Worm (Caenorhabditis elegans) whole organism, early embryonic: ENCODE measurements around the gene sdz-32.

Source experiments
- B0310.2 ChIP-seq: sonication (generic microtip); optimal IDR thresholded peaks from 2 replicates; lab custom pipeline; 2016; ENCODE audit warnings: mild to moderate bottlenecking, missing genetic modification characterization, missing compliant biosample characterization
- F13C5.2 ChIP-seq: sonication (generic microtip); optimal IDR thresholded peaks from 2 replicates; lab custom pipeline; 2017; ENCODE audit warnings: mild to moderate bottlenecking, missing genetic modification characterization, inconsistent platforms, missing compliant biosample characterization
- aly-1 ChIP-seq: sonication (generic microtip); optimal IDR thresholded peaks from 2 replicates; lab custom pipeline; 2016; ENCODE audit warnings: missing genetic modification characterization, missing compliant biosample characterization
- ama-1 ChIP-seq: fragments of 150-350 bp; optimal IDR thresholded peaks from 2 replicates; lab custom pipeline; 2014
- ceh-13 ChIP-seq: fragments of 200-800 bp; sonication (Bioruptor generic); optimal IDR thresholded peaks from 2 replicates; lab custom pipeline; 2018; ENCODE audit warnings: mild to moderate bottlenecking, missing genetic modification characterization, missing compliant biosample characterization
- ceh-36 ChIP-seq: sonication (generic microtip); optimal IDR thresholded peaks from 2 replicates; lab custom pipeline; 2016; ENCODE audit warnings: missing genetic modification characterization, inconsistent platforms, missing compliant biosample characterization
- ets-7 ChIP-seq: sonication (generic microtip); optimal IDR thresholded peaks from 2 replicates; lab custom pipeline; 2016; ENCODE audit warnings: missing genotype, missing genetic modification characterization, missing compliant biosample characterization
- flt-1 ChIP-seq: fragments of 200-800 bp; sonication (Bioruptor generic); IDR thresholded peaks from 2 replicates; pipeline ENCODE4 v1.3.6; 2022; ENCODE audit warnings: missing genetic modification characterization, missing compliant biosample characterization
- hmbx-1 ChIP-seq: sonication (generic microtip); optimal IDR thresholded peaks from 2 replicates; lab custom pipeline; 2016; ENCODE audit warnings: mild to moderate bottlenecking, missing genetic modification characterization, missing compliant biosample characterization
- hmg-4 ChIP-seq: fragments of 200-800 bp; sonication (Bioruptor generic); optimal IDR thresholded peaks from 2 replicates; lab custom pipeline; 2018; ENCODE audit warnings: mild to moderate bottlenecking, missing genetic modification characterization, missing compliant biosample characterization
- hnd-1 ChIP-seq: sonication (generic microtip); optimal IDR thresholded peaks from 2 replicates; lab custom pipeline; 2016; ENCODE audit warnings: missing genetic modification characterization, missing compliant biosample characterization
- pes-1 ChIP-seq: fragments of 200-800 bp; sonication (Bioruptor generic); IDR thresholded peaks from 2 replicates; pipeline ENCODE4 v1.3.6; 2022; ENCODE audit warnings: missing genetic modification reagents, missing genetic modification characterization, missing compliant biosample characterization
- scrt-1 ChIP-seq: fragments of 200-800 bp; sonication (Bioruptor generic); IDR thresholded peaks from 2 replicates; pipeline ENCODE4 v1.3.6; 2022; ENCODE audit warnings: missing genetic modification characterization, missing compliant biosample characterization
- sea-1 ChIP-seq: fragments of 200-800 bp; sonication (Bioruptor generic); conservative IDR thresholded peaks from 2 replicates; pipeline ENCODE4 v1.3.6; 2022; ENCODE audit warnings: missing genetic modification characterization, missing compliant biosample characterization
- tbx-11 ChIP-seq: fragments of 200-800 bp; sonication (Bioruptor generic); IDR thresholded peaks from 2 replicates; pipeline ENCODE4 v1.3.6; 2022; ENCODE audit warnings: missing genetic modification characterization, missing compliant biosample characterization
- tbx-37 ChIP-seq: fragments of 200-800 bp; sonication (Bioruptor generic); conservative IDR thresholded peaks from 2 replicates; pipeline ENCODE4 v1.3.6; 2022; ENCODE audit warnings: missing genetic modification reagents, missing genetic modification characterization, missing compliant biosample characterization
- tra-4 ChIP-seq: sonication (generic microtip); optimal IDR thresholded peaks from 2 replicates; lab custom pipeline; 2017; ENCODE audit warnings: missing genetic modification characterization, missing compliant biosample characterization

The sdz-32 gene

ce11 chrII:3473744-3474143 lies at the start of gene sdz-32:
Gene sdz-32, plus strand, starts transcription at chrII:3474044.
- TF ChIP-seq tbx-11 (GFP tag; lab: Robert Waterston, UW) (no peak), flt-1 (GFP tag; lab: Robert Waterston, UW) (no peak), tra-4 (tag; lab: Kevin White, UChicago) (no peak), hmg-4 (no peak), ets-7 (tag; lab: Kevin White, UChicago) (no peak), tbx-37 (GFP tag; lab: Robert Waterston, UW) (no peak), ama-1 (no peak), F13C5.2 (tag; lab: Kevin White, UChicago) (no peak), hmbx-1 (tag; lab: Kevin White, UChicago) (no peak), sea-1 (GFP tag; lab: Robert Waterston, UW) (no peak), hnd-1 (no peak), pes-1 (GFP tag; lab: Robert Waterston, UW) (no peak), ceh-36 (no peak), aly-1 (no peak), B0310.2 (tag; lab: Kevin White, UChicago) (no peak), scrt-1 (GFP tag; lab: Robert Waterston, UW) (no peak), ceh-13 (GFP tag; lab: Kevin White, UChicago) (no peak)

DNA sequence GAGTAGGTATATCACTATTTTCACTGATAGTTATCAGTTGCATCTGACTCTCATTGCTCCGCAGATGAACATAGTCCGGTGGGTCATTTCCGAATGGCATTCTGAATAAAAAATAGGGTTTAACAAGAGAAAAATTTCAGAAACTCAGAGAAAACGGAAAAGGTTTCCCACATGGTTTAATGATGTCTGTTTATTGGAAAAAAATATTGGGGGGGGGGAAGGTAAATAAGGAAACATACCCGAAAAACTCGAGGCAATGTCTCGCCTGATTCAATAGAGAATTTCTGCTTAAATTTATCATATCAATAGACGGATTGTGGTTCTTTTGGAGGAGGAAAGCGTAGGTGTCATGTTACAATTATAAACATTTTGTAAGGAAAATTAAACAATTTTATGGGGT lies 48.4 kb upstream of the sdz-32 start, which contains the start of gene nep-11:
Gene nep-11, minus strand, starts transcription at position 101 of the 400 bp plus-strand sequence.
- no peak for TF ChIP-seq ceh-13 (GFP tag; lab: Kevin White, UChicago)
- TF ChIP-seq B0310.2 (tag; lab: Kevin White, UChicago) = no peak
- no peak for TF ChIP-seq hmg-4
- TF ChIP-seq tra-4 (tag; lab: Kevin White, UChicago) = no peak
- no peak for TF ChIP-seq ceh-36
- TF ChIP-seq ama-1 = no peak
- TF ChIP-seq ets-7 (tag; lab: Kevin White, UChicago) = no peak

ce11 chrII:3428158-3428704 lies 45.6 kb upstream of the sdz-32 start:
- no peak for TF ChIP-seq scrt-1 (GFP tag; lab: Robert Waterston, UW)
- TF ChIP-seq B0310.2 (tag; lab: Kevin White, UChicago) = no peak
- no peak for TF ChIP-seq hmg-4
- no peak for TF ChIP-seq tbx-11 (GFP tag; lab: Robert Waterston, UW)
- no peak for TF ChIP-seq tbx-37 (GFP tag; lab: Robert Waterston, UW)
- TF ChIP-seq tra-4 (tag; lab: Kevin White, UChicago) = no peak
- no peak for TF ChIP-seq F13C5.2 (tag; lab: Kevin White, UChicago)
- no peak for TF ChIP-seq pes-1 (GFP tag; lab: Robert Waterston, UW)
- no peak for TF ChIP-seq ceh-13 (GFP tag; lab: Kevin White, UChicago)

- TF ChIP-seq ets-7 (tag; lab: Kevin White, UChicago) (no peak), tbx-11 (GFP tag; lab: Robert Waterston, UW) (no peak), F13C5.2 (tag; lab: Kevin White, UChicago) (no peak), B0310.2 (tag; lab: Kevin White, UChicago) (no peak), ceh-36 (no peak), flt-1 (GFP tag; lab: Robert Waterston, UW) (no peak), hmbx-1 (tag; lab: Kevin White, UChicago) (no peak), aly-1 (no peak), ama-1 (no peak), hnd-1 (no peak), scrt-1 (GFP tag; lab: Robert Waterston, UW) (no peak), pes-1 (GFP tag; lab: Robert Waterston, UW) (no peak), sea-1 (GFP tag; lab: Robert Waterston, UW) (no peak), tra-4 (tag; lab: Kevin White, UChicago) (no peak), hmg-4 (no peak), tbx-37 (GFP tag; lab: Robert Waterston, UW) (no peak), ceh-13 (GFP tag; lab: Kevin White, UChicago) (no peak)
Observed at ce11 chrII:3429400-3429799, 44.4 kb upstream of the sdz-32 start, which contains the start of gene C16C8.18. Gene C16C8.18, plus strand, starts transcription at chrII:3429700.

- no peak for TF ChIP-seq ets-7 (tag; lab: Kevin White, UChicago)
- no peak for TF ChIP-seq pes-1 (GFP tag; lab: Robert Waterston, UW)
- TF ChIP-seq scrt-1 (GFP tag; lab: Robert Waterston, UW) = no peak
- TF ChIP-seq ceh-13 (GFP tag; lab: Kevin White, UChicago) = no peak
- no peak for TF ChIP-seq ama-1
- no peak for TF ChIP-seq ceh-36
- no peak for TF ChIP-seq aly-1
- no peak for TF ChIP-seq tra-4 (tag; lab: Kevin White, UChicago)
- TF ChIP-seq hnd-1 = no peak
- TF ChIP-seq flt-1 (GFP tag; lab: Robert Waterston, UW) = no peak
- TF ChIP-seq B0310.2 (tag; lab: Kevin White, UChicago) = no peak
- no peak for TF ChIP-seq hmg-4
- TF ChIP-seq hmbx-1 (tag; lab: Kevin White, UChicago) = no peak
- no peak for TF ChIP-seq tbx-11 (GFP tag; lab: Robert Waterston, UW)
- no peak for TF ChIP-seq F13C5.2 (tag; lab: Kevin White, UChicago)
- no peak for TF ChIP-seq sea-1 (GFP tag; lab: Robert Waterston, UW)
- no peak for TF ChIP-seq tbx-37 (GFP tag; lab: Robert Waterston, UW)
Observed at ce11 chrII:3434893-3435503, 38.8 kb upstream of the sdz-32 start.

ce11 chrII:3436412-3436811 lies 37.4 kb upstream of the sdz-32 start, which contains the start of gene skpo-2:
Gene skpo-2, minus strand, starts transcription at chrII:3436512.
- no peak for TF ChIP-seq tbx-11 (GFP tag; lab: Robert Waterston, UW)
- TF ChIP-seq flt-1 (GFP tag; lab: Robert Waterston, UW) = no peak
- TF ChIP-seq pes-1 (GFP tag; lab: Robert Waterston, UW) = no peak

DNA sequence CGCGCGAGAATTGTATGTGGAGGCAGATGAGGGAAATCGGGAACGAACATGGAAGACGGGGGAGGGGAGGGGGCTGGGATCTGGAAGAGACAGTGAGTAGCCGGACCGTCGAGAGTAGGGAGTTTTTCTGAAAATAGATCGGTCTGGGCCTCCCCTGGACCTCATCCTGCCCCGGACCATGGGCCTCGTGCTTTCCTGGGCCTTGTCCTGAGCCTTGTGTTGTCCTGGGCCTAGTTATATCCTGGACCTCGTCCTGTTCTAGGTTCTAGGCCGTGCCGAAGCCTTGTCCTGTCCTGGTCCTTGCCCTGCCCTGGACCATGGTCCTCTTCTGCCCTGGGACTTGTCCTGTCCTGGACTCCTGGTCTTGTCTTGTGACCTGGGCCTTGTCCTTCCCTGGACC lies 36.5 kb upstream of the sdz-32 start:
- no peak for TF ChIP-seq hmg-4
- 0 out of 2 replicates have a peak, but pooled peaks have one; percentile 21 for TF ChIP-seq tbx-11 (GFP tag; lab: Robert Waterston, UW)
